Fruit fly (Drosophila melanogaster) S2 (cell line): ENCODE results near the gene Tsen2.

Source experiments
- CG8478 ChIP-seq: fragments of >200 bp; optimal IDR thresholded peaks from 2 replicates; lab custom pipeline; 2018
- CTCF ChIP-seq, 2 experiments: fragments of >200 bp; optimal IDR thresholded peaks; 2 replicates each; lab custom pipeline; 2018

DNA sequence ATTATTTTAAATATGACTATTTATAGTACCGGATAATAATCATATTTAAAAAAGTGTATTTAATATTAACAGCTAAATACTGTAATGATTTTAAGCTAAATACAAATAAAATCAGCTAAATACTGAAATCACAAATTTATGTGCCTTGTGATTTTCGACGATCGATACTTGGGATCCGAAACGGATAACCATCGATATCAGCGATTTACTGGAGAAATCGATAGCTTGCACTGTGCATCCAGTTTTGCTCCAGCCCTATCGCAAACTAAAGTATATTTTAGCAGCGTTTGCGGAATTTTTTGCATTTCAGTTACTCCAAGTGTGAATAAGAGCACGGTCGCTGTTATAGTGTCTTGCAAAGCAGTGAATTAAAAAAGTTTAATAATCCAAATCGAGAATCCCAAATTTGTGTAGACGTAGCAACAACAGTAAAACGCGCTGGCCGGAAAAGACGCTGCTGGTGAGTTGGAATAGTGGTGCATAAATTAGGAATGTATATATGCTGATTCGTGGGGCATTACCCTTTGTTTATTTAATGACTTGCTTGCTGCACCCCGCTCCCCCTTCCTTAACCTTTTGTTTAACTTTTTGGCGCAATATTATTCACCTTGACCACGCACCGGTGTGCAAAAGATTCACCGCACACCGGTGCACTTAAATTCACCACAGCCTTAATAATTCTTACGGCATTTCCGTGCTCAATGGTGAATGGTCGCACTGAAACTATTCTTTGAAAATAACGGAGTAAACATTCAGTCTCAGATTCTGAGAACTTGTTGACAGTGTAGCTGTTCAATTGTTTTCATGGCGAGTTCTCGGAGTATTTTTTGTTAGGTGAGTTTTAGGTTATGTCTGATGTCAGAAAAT, 49.5 kb upstream of the Tsen2 start, which contains the start of the genes grp and squ:
- peak in 1 of 2 experiments; percentile 27 for TF ChIP-seq CTCF (optimal IDR thresholded peaks at IDR 0.05; lab: Kevin White, UChicago)
- TF ChIP-seq CG8478 (lab: Kevin White, UChicago) = no peak
